Worm (Caenorhabditis elegans) whole organism, L2 larva: ENCODE measurements around the gene K11D12.13.

Experiments used
- C34F6.9 ChIP-seq: fragments of 150-350 bp; optimal IDR thresholded peaks from 2 replicates; lab custom pipeline; 2014; ENCODE audit warnings: missing biosample characterization, missing genetic modification characterization
- F13H6.1 ChIP-seq: sonication (generic microtip); optimal IDR thresholded peaks from 2 replicates; lab custom pipeline; 2016; ENCODE audit warnings: missing genetic modification characterization, missing compliant biosample characterization
- Y55F3AM.14 ChIP-seq: fragments of 200-800 bp; sonication (Bioruptor generic); optimal IDR thresholded peaks from 2 replicates; lab custom pipeline; 2018; ENCODE audit warnings: mild to moderate bottlenecking, missing genetic modification characterization, missing compliant biosample characterization
- ZK546.5 ChIP-seq: sonication (generic microtip); optimal IDR thresholded peaks from 2 replicates; lab custom pipeline; 2017; ENCODE audit warnings: missing biosample characterization, missing genetic modification characterization
- alr-1 ChIP-seq: fragments of 150-350 bp; optimal IDR thresholded peaks from 2 replicates; lab custom pipeline; 2014; ENCODE audit warnings: missing biosample characterization, missing genetic modification characterization
- ama-1 ChIP-seq: fragments of 150-350 bp; optimal IDR thresholded peaks from 2 replicates; lab custom pipeline; 2018; ENCODE audit warnings: inconsistent platforms
- blmp-1 ChIP-seq: sonication (generic microtip); optimal IDR thresholded peaks from 2 replicates; lab custom pipeline; 2017; ENCODE audit warnings: missing genetic modification characterization, mild to moderate bottlenecking, missing compliant biosample characterization, antibody characterized with exemption, moderate library complexity; ENCODE audit not compliant: insufficient read depth
- ceh-16 ChIP-seq: fragments of 150-350 bp; optimal IDR thresholded peaks from 2 replicates; lab custom pipeline; 2014; ENCODE audit warnings: missing biosample characterization, missing genetic modification characterization
- ceh-82 ChIP-seq: fragments of 150-350 bp; optimal IDR thresholded peaks from 2 replicates; lab custom pipeline; 2014; ENCODE audit warnings: missing biosample characterization, missing genetic modification characterization
- crh-2 ChIP-seq: sonication (generic microtip); optimal IDR thresholded peaks from 2 replicates; lab custom pipeline; 2017; ENCODE audit warnings: missing biosample characterization, missing genetic modification characterization
- dmd-4 ChIP-seq: sonication (generic microtip); optimal IDR thresholded peaks from 2 replicates; lab custom pipeline; 2017; ENCODE audit warnings: missing biosample characterization, missing genetic modification characterization
- egl-27 ChIP-seq: sonication (generic microtip); optimal IDR thresholded peaks from 3 replicates; lab custom pipeline; 2017; ENCODE audit warnings: missing biosample characterization, missing genetic modification reagents, missing genetic modification characterization
- elt-1 ChIP-seq: fragments of 150-350 bp; optimal IDR thresholded peaks from 2 replicates; lab custom pipeline; 2014; ENCODE audit warnings: missing biosample characterization, missing genetic modification characterization
- elt-3 ChIP-seq: sonication (generic microtip); optimal IDR thresholded peaks from 2 replicates; lab custom pipeline; 2017; ENCODE audit warnings: missing biosample characterization, missing genetic modification characterization
- fos-1 ChIP-seq: fragments of 150-350 bp; optimal IDR thresholded peaks from 2 replicates; lab custom pipeline; 2014; ENCODE audit warnings: missing biosample characterization, missing genetic modification characterization
- gmeb-1 ChIP-seq: fragments of 150-350 bp; optimal IDR thresholded peaks from 2 replicates; lab custom pipeline; 2014; ENCODE audit warnings: missing biosample characterization, missing genetic modification characterization
- lin-11 ChIP-seq: fragments of 150-350 bp; sonication (generic microtip); optimal IDR thresholded peaks from 2 replicates; lab custom pipeline; 2014; ENCODE audit warnings: missing biosample characterization, missing genetic modification characterization, inconsistent platforms, mixed read lengths
- lin-13 ChIP-seq: fragments of 150-350 bp; optimal IDR thresholded peaks from 2 replicates; lab custom pipeline; 2014; ENCODE audit warnings: missing biosample characterization, missing genetic modification reagents, missing genetic modification characterization
- lsy-2 ChIP-seq, 2 experiments: fragments of 150-350 bp in 1 of 2; sonication (generic microtip) in 1 of 2; optimal IDR thresholded peaks; 2 replicates each; lab custom pipeline; 2014 to 2017; ENCODE audit warnings: missing biosample characterization in 2 of 2, missing genetic modification characterization in 2 of 2
- mbf-1 ChIP-seq: sonication (generic microtip); optimal IDR thresholded peaks from 2 replicates; lab custom pipeline; 2017; ENCODE audit warnings: missing biosample characterization, missing genetic modification characterization
- mdl-1 ChIP-seq, 2 experiments: fragments of 150-350 bp in 1 of 2; sonication (generic microtip) in 1 of 2; optimal IDR thresholded peaks; 2 replicates each; lab custom pipeline; 2017; ENCODE audit warnings: missing biosample characterization in 2 of 2, missing genetic modification characterization in 2 of 2
- nhr-10 ChIP-seq: sonication (generic microtip); optimal IDR thresholded peaks from 2 replicates; lab custom pipeline; 2017; ENCODE audit warnings: missing biosample characterization, missing genetic modification characterization
- nhr-12 ChIP-seq: fragments of 150-350 bp; optimal IDR thresholded peaks from 2 replicates; lab custom pipeline; 2014; ENCODE audit warnings: missing biosample characterization, missing genetic modification characterization
- nhr-129 ChIP-seq: fragments of 150-350 bp; optimal IDR thresholded peaks from 2 replicates; lab custom pipeline; 2014; ENCODE audit warnings: missing biosample characterization, missing genetic modification characterization
- nhr-21 ChIP-seq: fragments of 150-350 bp; optimal IDR thresholded peaks from 2 replicates; lab custom pipeline; 2014; ENCODE audit warnings: missing biosample characterization, missing genetic modification characterization
- nhr-23 ChIP-seq: fragments of 150-350 bp; optimal IDR thresholded peaks from 2 replicates; lab custom pipeline; 2014; ENCODE audit warnings: missing biosample characterization, missing genetic modification reagents, missing genetic modification characterization
- nhr-237 ChIP-seq: fragments of 150-350 bp; optimal IDR thresholded peaks from 2 replicates; lab custom pipeline; 2014; ENCODE audit warnings: missing biosample characterization, missing genetic modification characterization
- nhr-25 ChIP-seq: fragments of 150-350 bp; sonication (generic microtip); optimal IDR thresholded peaks from 3 replicates; lab custom pipeline; 2014; ENCODE audit warnings: missing biosample characterization, missing genetic modification characterization
- nhr-6 ChIP-seq: fragments of 150-350 bp; optimal IDR thresholded peaks from 2 replicates; lab custom pipeline; 2014; ENCODE audit warnings: missing biosample characterization, missing genetic modification characterization
- nhr-77 ChIP-seq: fragments of 150-350 bp; optimal IDR thresholded peaks from 2 replicates; lab custom pipeline; 2014; ENCODE audit warnings: missing biosample characterization, missing genetic modification characterization
- peb-1 ChIP-seq: fragments of 150-350 bp; optimal IDR thresholded peaks from 2 replicates; lab custom pipeline; 2014; ENCODE audit warnings: missing biosample characterization, missing genetic modification characterization
- sem-4 ChIP-seq: fragments of 150-350 bp; optimal IDR thresholded peaks from 2 replicates; lab custom pipeline; 2014; ENCODE audit warnings: missing biosample characterization, missing genetic modification reagents, missing genetic modification characterization
- sma-3 ChIP-seq: sonication (generic microtip); optimal IDR thresholded peaks from 2 replicates; lab custom pipeline; 2016; ENCODE audit warnings: missing genetic modification reagents, missing genetic modification characterization, missing compliant biosample characterization
- sma-9 ChIP-seq, 2 experiments: fragments of 150-350 bp in 1 of 2; sonication (generic microtip) in 1 of 2; optimal IDR thresholded peaks; 2 replicates each; lab custom pipeline; 2014 to 2016; ENCODE audit warnings: missing genetic modification characterization in 2 of 2, mild to moderate bottlenecking in 1 of 2, missing biosample characterization in 1 of 2, missing compliant biosample characterization in 1 of 2, missing genetic modification reagents in 1 of 2, moderate library complexity in 1 of 2
- snpc-4 ChIP-seq: fragments of 150-350 bp; optimal IDR thresholded peaks from 2 replicates; lab custom pipeline; 2014; ENCODE audit warnings: missing biosample characterization, missing genetic modification characterization
- unc-39 ChIP-seq: fragments of 150-350 bp; optimal IDR thresholded peaks from 2 replicates; lab custom pipeline; 2014; ENCODE audit warnings: missing biosample characterization, missing genetic modification characterization
- unc-55 ChIP-seq: fragments of 150-350 bp; sonication (generic microtip); optimal IDR thresholded peaks from 3 replicates; lab custom pipeline; 2014; ENCODE audit warnings: missing biosample characterization, missing genetic modification reagents, missing genetic modification characterization
- unc-62 ChIP-seq: fragments of 150-350 bp; optimal IDR thresholded peaks from 2 replicates; lab custom pipeline; 2014; ENCODE audit warnings: missing biosample characterization, missing genetic modification reagents, missing genetic modification characterization
- zag-1 ChIP-seq: fragments of 150-350 bp; optimal IDR thresholded peaks from 2 replicates; lab custom pipeline; 2014; ENCODE audit warnings: missing biosample characterization, missing genetic modification characterization
- ztf-1 ChIP-seq: fragments of 200-800 bp; sonication (Bioruptor generic); conservative IDR thresholded peaks from 2 replicates; pipeline ENCODE4 v1.3.6; 2022; ENCODE audit warnings: missing genetic modification characterization, missing compliant biosample characterization
- ztf-11 ChIP-seq: sonication (generic microtip); optimal IDR thresholded peaks from 2 replicates; lab custom pipeline; 2017; ENCODE audit warnings: missing biosample characterization, missing genetic modification characterization

Gene K11D12.13

ce11 chrV:5050073-5050599 lies 16.9 kb downstream of the K11D12.13 start:
- peak; percentile 3 for TF ChIP-seq sma-9 (GFP tag; optimal IDR thresholded peaks at IDR 0.05; lab: Kevin White, UChicago)
- no peak for TF ChIP-seq sma-9 (tag; optimal IDR thresholded peaks at IDR 0.05; lab: Kevin White, UChicago)
- no peak for TF ChIP-seq nhr-12 (tag; lab: Kevin White, UChicago)
- no peak for TF ChIP-seq nhr-237 (tag; lab: Kevin White, UChicago)
- no peak for TF ChIP-seq nhr-25 (tag; lab: Kevin White, UChicago)
- no peak for TF ChIP-seq lin-11 (tag; lab: Kevin White, UChicago)

- no peak for TF ChIP-seq unc-55 (GFP tag; lab: Kevin White, UChicago)
- no peak for TF ChIP-seq fos-1
- no peak for TF ChIP-seq ceh-82
- no peak for TF ChIP-seq peb-1 (tag; lab: Kevin White, UChicago)
- no peak for TF ChIP-seq Y55F3AM.14 (GFP tag; lab: Kevin White, UChicago)
- TF ChIP-seq snpc-4 (tag; lab: Kevin White, UChicago): no peak
- TF ChIP-seq ZK546.5 (tag; lab: Kevin White, UChicago): no peak
- TF ChIP-seq nhr-25 (tag; lab: Kevin White, UChicago): no peak
- TF ChIP-seq unc-62 (GFP tag; lab: Kevin White, UChicago): no peak
- TF ChIP-seq sma-3 (GFP tag; lab: Kevin White, UChicago): no peak
- no peak for TF ChIP-seq ceh-16 (tag; lab: Kevin White, UChicago)
- no peak for TF ChIP-seq mdl-1 (tag; optimal IDR thresholded peaks at IDR 0.05; lab: Kevin White, UChicago)
- TF ChIP-seq ztf-1 (GFP tag; lab: Robert Waterston, UW): no peak
- TF ChIP-seq sma-9 (GFP tag; optimal IDR thresholded peaks at IDR 0.05; lab: Kevin White, UChicago): no peak
- no peak for TF ChIP-seq sma-9 (tag; optimal IDR thresholded peaks at IDR 0.05; lab: Kevin White, UChicago)
- no peak for TF ChIP-seq elt-3 (tag; lab: Kevin White, UChicago)
- TF ChIP-seq, all 48 proteins: peak for 0
These were observed 19.0 kb downstream of the K11D12.13 start, which contains the start of gene K11D12.12 for ce11 chrV:5052233-5052632. K11D12.12 (plus strand) TSS chrV:5052261.

- no peak for TF ChIP-seq nhr-23 (tag; lab: Kevin White, UChicago)
- no peak for TF ChIP-seq sma-3 (GFP tag; lab: Kevin White, UChicago)
- no peak for TF ChIP-seq nhr-25 (tag; lab: Kevin White, UChicago)
- TF ChIP-seq mbf-1 (tag; lab: Kevin White, UChicago): no peak
These were observed 20.1 kb downstream of the K11D12.13 start, which contains the start of gene cwp-4 for ce11 chrV:5053335-5053734. cwp-4 (plus strand) TSS chrV:5053635.

ce11 chrV:5064761-5065421 lies 31.7 kb downstream of the K11D12.13 start, which contains the start of gene mlk-1:
mlk-1 (minus strand) TSS chrV:5064811.
- TF ChIP-seq alr-1 (tag; lab: Kevin White, UChicago) (no peak), lsy-2 (tag; optimal IDR thresholded peaks at IDR 0.05; lab: Kevin White, UChicago) (peak; percentile 17 to 71), sma-9 (GFP tag; optimal IDR thresholded peaks at IDR 0.05; lab: Kevin White, UChicago) (peak; percentile 60), sma-9 (tag; optimal IDR thresholded peaks at IDR 0.05; lab: Kevin White, UChicago) (no peak), elt-1 (tag; lab: Kevin White, UChicago) (no peak), nhr-21 (tag; lab: Kevin White, UChicago) (peak; percentile 46), nhr-10 (tag; lab: Kevin White, UChicago) (no peak), crh-2 (tag; lab: Kevin White, UChicago) (peak; percentile 44), nhr-6 (tag; lab: Kevin White, UChicago) (peak; percentile 81), ceh-82 (no peak), zag-1 (tag; lab: Kevin White, UChicago) (peak; percentile 40), lin-11 (tag; lab: Kevin White, UChicago) (peak; percentile 6), fos-1 (peak; percentile 43), F13H6.1 (tag; lab: Kevin White, UChicago) (peak; percentile 86), egl-27 (tag; lab: Kevin White, UChicago) (no peak), mbf-1 (tag; lab: Kevin White, UChicago) (no peak), unc-55 (GFP tag; lab: Kevin White, UChicago) (peak; percentile 88), nhr-129 (peak; percentile 86), C34F6.9 (tag; lab: Kevin White, UChicago) (peak; percentile 82), dmd-4 (tag; lab: Kevin White, UChicago) (no peak), peb-1 (tag; lab: Kevin White, UChicago) (no peak), unc-39 (tag; lab: Kevin White, UChicago) (no peak), nhr-25 (tag; lab: Kevin White, UChicago) (peak; percentile 70), nhr-23 (tag; lab: Kevin White, UChicago) (no peak), Y55F3AM.14 (GFP tag; lab: Kevin White, UChicago) (peak; percentile 73), gmeb-1 (tag; lab: Kevin White, UChicago) (no peak), blmp-1 (peak; percentile 77), ama-1 (lab: Kevin White, UChicago) (peak; percentile 68), ZK546.5 (tag; lab: Kevin White, UChicago) (no peak), elt-3 (tag; lab: Kevin White, UChicago) (no peak), sma-3 (GFP tag; lab: Kevin White, UChicago) (no peak), mdl-1 (tag; optimal IDR thresholded peaks at IDR 0.05; lab: Kevin White, UChicago) (peak; percentile 4 to 62), sem-4 (no peak), ztf-11 (no peak), nhr-77 (no peak), nhr-12 (tag; lab: Kevin White, UChicago) (no peak), lin-13 (GFP tag; lab: Kevin White, UChicago) (peak; percentile 20)
